Worm (Caenorhabditis elegans) whole organism, early embryonic: Measurements from ENCODE around the gene Y48C3A.5.

ENCODE experiments used
- B0310.2 ChIP-seq: sonication (generic microtip); optimal IDR thresholded peaks from 2 replicates; lab custom pipeline; 2016; ENCODE audit warnings: mild to moderate bottlenecking, missing genetic modification characterization, missing compliant biosample characterization
- F13C5.2 ChIP-seq: sonication (generic microtip); optimal IDR thresholded peaks from 2 replicates; lab custom pipeline; 2017; ENCODE audit warnings: mild to moderate bottlenecking, missing genetic modification characterization, inconsistent platforms, missing compliant biosample characterization
- aly-1 ChIP-seq: sonication (generic microtip); optimal IDR thresholded peaks from 2 replicates; lab custom pipeline; 2016; ENCODE audit warnings: missing genetic modification characterization, missing compliant biosample characterization
- ama-1 ChIP-seq: fragments of 150-350 bp; optimal IDR thresholded peaks from 2 replicates; lab custom pipeline; 2014
- ceh-13 ChIP-seq: fragments of 200-800 bp; sonication (Bioruptor generic); optimal IDR thresholded peaks from 2 replicates; lab custom pipeline; 2018; ENCODE audit warnings: mild to moderate bottlenecking, missing genetic modification characterization, missing compliant biosample characterization
- ceh-36 ChIP-seq: sonication (generic microtip); optimal IDR thresholded peaks from 2 replicates; lab custom pipeline; 2016; ENCODE audit warnings: missing genetic modification characterization, inconsistent platforms, missing compliant biosample characterization
- ets-7 ChIP-seq: sonication (generic microtip); optimal IDR thresholded peaks from 2 replicates; lab custom pipeline; 2016; ENCODE audit warnings: missing genotype, missing genetic modification characterization, missing compliant biosample characterization
- flt-1 ChIP-seq: fragments of 200-800 bp; sonication (Bioruptor generic); IDR thresholded peaks from 2 replicates; pipeline ENCODE4 v1.3.6; 2022; ENCODE audit warnings: missing genetic modification characterization, missing compliant biosample characterization
- hmbx-1 ChIP-seq: sonication (generic microtip); optimal IDR thresholded peaks from 2 replicates; lab custom pipeline; 2016; ENCODE audit warnings: mild to moderate bottlenecking, missing genetic modification characterization, missing compliant biosample characterization
- hmg-4 ChIP-seq: fragments of 200-800 bp; sonication (Bioruptor generic); optimal IDR thresholded peaks from 2 replicates; lab custom pipeline; 2018; ENCODE audit warnings: mild to moderate bottlenecking, missing genetic modification characterization, missing compliant biosample characterization
- hnd-1 ChIP-seq: sonication (generic microtip); optimal IDR thresholded peaks from 2 replicates; lab custom pipeline; 2016; ENCODE audit warnings: missing genetic modification characterization, missing compliant biosample characterization
- pes-1 ChIP-seq: fragments of 200-800 bp; sonication (Bioruptor generic); IDR thresholded peaks from 2 replicates; pipeline ENCODE4 v1.3.6; 2022; ENCODE audit warnings: missing genetic modification reagents, missing genetic modification characterization, missing compliant biosample characterization
- scrt-1 ChIP-seq: fragments of 200-800 bp; sonication (Bioruptor generic); IDR thresholded peaks from 2 replicates; pipeline ENCODE4 v1.3.6; 2022; ENCODE audit warnings: missing genetic modification characterization, missing compliant biosample characterization
- sea-1 ChIP-seq: fragments of 200-800 bp; sonication (Bioruptor generic); conservative IDR thresholded peaks from 2 replicates; pipeline ENCODE4 v1.3.6; 2022; ENCODE audit warnings: missing genetic modification characterization, missing compliant biosample characterization
- tbx-11 ChIP-seq: fragments of 200-800 bp; sonication (Bioruptor generic); IDR thresholded peaks from 2 replicates; pipeline ENCODE4 v1.3.6; 2022; ENCODE audit warnings: missing genetic modification characterization, missing compliant biosample characterization
- tbx-37 ChIP-seq: fragments of 200-800 bp; sonication (Bioruptor generic); conservative IDR thresholded peaks from 2 replicates; pipeline ENCODE4 v1.3.6; 2022; ENCODE audit warnings: missing genetic modification reagents, missing genetic modification characterization, missing compliant biosample characterization
- tra-4 ChIP-seq: sonication (generic microtip); optimal IDR thresholded peaks from 2 replicates; lab custom pipeline; 2017; ENCODE audit warnings: missing genetic modification characterization, missing compliant biosample characterization

The Y48C3A.5 gene

DNA sequence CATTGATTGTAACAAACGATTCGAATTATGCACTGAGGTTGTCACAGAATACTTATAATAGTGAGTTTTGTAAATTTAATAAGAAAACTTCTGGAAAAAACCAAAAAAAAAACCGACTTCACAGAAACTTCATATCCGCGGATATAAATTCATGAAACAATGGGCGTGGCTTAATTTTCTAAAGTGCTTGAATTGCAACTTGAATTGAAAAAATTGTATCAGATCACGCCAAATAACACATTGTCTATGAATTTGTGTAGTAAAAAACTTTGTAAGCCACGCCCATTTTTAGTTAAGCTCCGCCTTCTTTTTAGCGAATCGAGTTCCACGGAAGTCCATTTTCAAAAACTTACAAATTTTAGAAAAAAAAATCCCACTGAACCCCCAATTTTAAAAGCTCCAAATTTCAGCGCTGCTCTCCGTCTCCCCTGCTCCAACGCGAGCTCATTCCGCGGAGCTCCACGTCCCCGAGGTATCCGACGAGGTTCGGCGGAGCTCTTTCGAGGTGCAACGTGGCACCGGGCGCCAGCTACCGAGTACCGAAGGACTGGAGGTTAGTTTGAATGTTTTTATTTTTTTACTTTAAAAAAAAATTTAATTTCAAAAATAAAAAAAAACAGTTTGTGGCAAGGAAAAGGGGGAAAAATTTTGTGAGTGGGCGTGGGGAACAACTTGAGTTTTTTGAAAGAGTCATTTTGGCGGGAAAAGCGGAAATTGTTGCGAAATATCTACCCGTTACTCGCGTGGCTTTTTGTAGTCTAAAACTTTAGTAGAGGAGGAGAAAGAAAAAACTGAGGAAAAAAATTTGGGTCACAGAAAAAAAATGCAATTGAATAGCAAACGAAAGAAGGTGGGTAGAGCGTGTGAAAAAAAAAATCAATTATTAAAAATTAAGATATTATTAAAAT is 8.6 kb downstream of the Y48C3A.5 start:
- TF ChIP-seq flt-1 (GFP tag; lab: Robert Waterston, UW) (no peak), ets-7 (tag; lab: Kevin White, UChicago) (no peak), aly-1 (no peak), scrt-1 (GFP tag; lab: Robert Waterston, UW) (no peak), hmbx-1 (tag; lab: Kevin White, UChicago) (no peak), sea-1 (GFP tag; lab: Robert Waterston, UW) (no peak), ama-1 (lab: Kevin White, UChicago) (no peak), B0310.2 (tag; lab: Kevin White, UChicago) (no peak), ceh-36 (tag; lab: Kevin White, UChicago) (no peak), tbx-37 (GFP tag; lab: Robert Waterston, UW) (no peak), tra-4 (tag; lab: Kevin White, UChicago) (no peak), ceh-13 (GFP tag; lab: Kevin White, UChicago) (no peak), F13C5.2 (tag; lab: Kevin White, UChicago) (no peak)

DNA sequence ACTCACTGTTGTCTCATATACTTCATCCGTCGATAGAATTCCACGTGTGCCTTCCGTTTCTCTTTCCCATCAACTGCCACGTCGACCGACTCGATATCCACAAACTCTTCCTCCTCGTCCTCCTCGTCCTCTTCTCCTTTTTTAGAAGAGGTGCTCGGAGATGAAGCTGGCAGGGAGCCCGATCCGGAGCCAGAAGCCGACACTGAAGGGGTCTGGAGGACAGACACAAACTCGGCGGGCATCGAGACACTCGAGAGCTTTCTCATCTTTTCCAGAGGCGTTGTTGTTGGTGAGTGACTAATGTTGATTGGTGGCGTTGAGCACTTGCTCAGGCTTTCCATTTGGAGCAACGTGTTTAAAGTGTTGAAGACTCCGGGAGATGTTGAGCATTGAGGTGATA is 11.7 kb downstream of the Y48C3A.5 start:
- TF ChIP-seq hnd-1 (tag; lab: Kevin White, UChicago) = no peak
- no peak for TF ChIP-seq ceh-36 (tag; lab: Kevin White, UChicago)
- TF ChIP-seq tbx-11 (GFP tag; lab: Robert Waterston, UW) = no peak
- no peak for TF ChIP-seq ama-1 (lab: Kevin White, UChicago)
- no peak for TF ChIP-seq scrt-1 (GFP tag; lab: Robert Waterston, UW)
- no peak for TF ChIP-seq tra-4 (tag; lab: Kevin White, UChicago)
- TF ChIP-seq hmbx-1 (tag; lab: Kevin White, UChicago) = no peak
- no peak for TF ChIP-seq F13C5.2 (tag; lab: Kevin White, UChicago)
- TF ChIP-seq hmg-4 = no peak
- no peak for TF ChIP-seq flt-1 (GFP tag; lab: Robert Waterston, UW)
- TF ChIP-seq B0310.2 (tag; lab: Kevin White, UChicago) = no peak
- TF ChIP-seq aly-1 = no peak
- TF ChIP-seq ceh-13 (GFP tag; lab: Kevin White, UChicago) = no peak
- no peak for TF ChIP-seq ets-7 (tag; lab: Kevin White, UChicago)
- TF ChIP-seq tbx-37 (GFP tag; lab: Robert Waterston, UW) = no peak

DNA sequence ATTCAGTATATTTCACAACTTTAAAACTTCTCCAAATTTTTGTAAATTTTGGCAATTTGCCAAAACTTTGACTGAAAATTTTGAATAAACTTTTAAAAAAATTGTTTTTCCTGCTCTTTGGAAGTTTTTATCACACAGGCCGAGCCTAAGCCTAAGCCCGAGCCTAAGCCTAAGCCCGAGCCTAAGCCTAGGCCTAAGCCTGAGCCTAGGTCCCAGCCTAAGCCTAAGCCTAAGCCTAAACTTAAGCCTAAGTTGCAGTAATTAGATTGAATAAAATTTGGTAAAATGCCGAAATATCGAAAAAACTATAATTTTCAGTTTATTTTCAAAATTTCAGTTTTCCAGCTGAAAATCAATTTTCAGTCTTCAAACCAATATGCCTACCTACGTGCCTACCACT is 12.6 kb downstream of the Y48C3A.5 start:
- no peak for TF ChIP-seq hmbx-1 (tag; lab: Kevin White, UChicago)
- TF ChIP-seq pes-1 = 0 out of 2 replicates have a peak, but pooled peaks have one; percentile 14
- no peak for TF ChIP-seq aly-1
- TF ChIP-seq ceh-36 (tag; lab: Kevin White, UChicago) = peak; percentile 54
- no peak for TF ChIP-seq ets-7 (tag; lab: Kevin White, UChicago)

DNA sequence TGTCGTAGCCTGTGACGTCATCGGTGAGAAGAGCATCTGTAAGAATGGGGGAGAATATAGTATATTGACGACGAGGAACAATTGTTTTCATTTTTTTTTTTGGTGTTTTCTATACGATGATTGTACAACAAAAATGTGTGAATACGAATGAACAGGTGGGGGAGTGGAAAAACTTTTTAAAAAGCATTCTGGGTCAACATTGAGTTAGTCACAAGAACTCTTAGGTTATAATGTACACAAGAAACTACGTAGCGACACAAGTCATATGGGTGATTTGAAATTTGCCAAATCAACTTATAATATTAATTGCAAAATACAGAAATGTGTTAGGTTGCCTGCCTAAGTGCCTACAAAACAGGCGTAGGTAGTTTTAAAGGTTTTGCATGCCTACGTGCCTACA is 13.3 kb downstream of the Y48C3A.5 start:
- TF ChIP-seq tbx-37 (GFP tag; lab: Robert Waterston, UW) (no peak), hmbx-1 (tag; lab: Kevin White, UChicago) (no peak), ets-7 (tag; lab: Kevin White, UChicago) (no peak), ama-1 (lab: Kevin White, UChicago) (no peak), scrt-1 (GFP tag; lab: Robert Waterston, UW) (no peak), pes-1 (no peak), sea-1 (GFP tag; lab: Robert Waterston, UW) (no peak), aly-1 (no peak), ceh-36 (tag; lab: Kevin White, UChicago) (no peak), flt-1 (GFP tag; lab: Robert Waterston, UW) (no peak), ceh-13 (GFP tag; lab: Kevin White, UChicago) (no peak), tbx-11 (GFP tag; lab: Robert Waterston, UW) (no peak), tra-4 (tag; lab: Kevin White, UChicago) (no peak)

DNA sequence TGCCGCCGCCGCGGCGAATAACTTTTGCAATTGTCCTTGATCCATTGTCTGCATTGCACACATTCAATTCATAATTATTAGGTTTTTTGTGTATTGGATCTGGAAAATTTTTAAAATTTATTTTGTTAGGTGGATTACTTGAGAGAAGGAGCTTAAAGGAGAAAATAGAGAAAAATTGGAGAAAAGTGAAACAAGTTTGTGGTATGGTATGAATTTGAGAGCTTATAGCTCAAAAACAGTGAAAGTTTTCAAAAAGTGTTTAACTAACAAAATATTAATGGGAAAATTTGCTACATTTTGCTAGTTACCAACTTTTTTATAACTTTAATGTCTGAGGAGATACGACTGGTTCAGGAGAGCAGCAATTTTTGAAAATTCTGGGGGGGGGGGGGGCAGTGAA is 14.9 kb downstream of the Y48C3A.5 start, which contains the start of gene ztf-22:
Gene ztf-22, minus strand, starts transcription at position 101 of the 400 bp plus-strand sequence.
- TF ChIP-seq aly-1 (no peak), scrt-1 (GFP tag; lab: Robert Waterston, UW) (no peak), flt-1 (GFP tag; lab: Robert Waterston, UW) (no peak), ets-7 (tag; lab: Kevin White, UChicago) (no peak), B0310.2 (tag; lab: Kevin White, UChicago) (no peak), ama-1 (lab: Kevin White, UChicago) (no peak), ceh-36 (tag; lab: Kevin White, UChicago) (no peak), tra-4 (tag; lab: Kevin White, UChicago) (no peak), pes-1 (no peak), tbx-37 (GFP tag; lab: Robert Waterston, UW) (no peak), F13C5.2 (tag; lab: Kevin White, UChicago) (no peak), sea-1 (GFP tag; lab: Robert Waterston, UW) (no peak), tbx-11 (GFP tag; lab: Robert Waterston, UW) (no peak), hmbx-1 (tag; lab: Kevin White, UChicago) (no peak), hmg-4 (no peak), ceh-13 (GFP tag; lab: Kevin White, UChicago) (no peak), hnd-1 (tag; lab: Kevin White, UChicago) (no peak)

DNA sequence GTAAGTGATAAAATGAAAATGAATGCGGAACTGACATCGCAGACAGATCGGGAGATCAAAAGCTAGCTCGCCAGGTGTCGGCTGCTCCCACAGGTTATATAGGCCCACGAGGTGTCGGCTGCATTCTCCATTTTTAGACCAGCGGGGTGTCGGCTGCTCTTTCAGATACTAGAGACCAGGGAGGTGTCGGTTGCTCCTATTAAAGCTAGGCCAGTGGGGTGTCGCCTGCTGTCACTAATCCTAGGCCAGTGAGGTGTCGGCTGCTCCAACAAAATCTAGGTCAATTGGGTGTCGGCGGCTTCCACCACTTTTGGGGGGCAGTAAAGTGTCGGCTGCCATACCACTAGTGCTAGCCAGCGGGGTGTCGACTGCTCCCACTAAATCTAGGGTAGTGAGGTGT is 19.0 kb downstream of the Y48C3A.5 start:
- no peak for TF ChIP-seq hmg-4
- no peak for TF ChIP-seq sea-1 (GFP tag; lab: Robert Waterston, UW)
- no peak for TF ChIP-seq tbx-11 (GFP tag; lab: Robert Waterston, UW)
- TF ChIP-seq hmbx-1 (tag; lab: Kevin White, UChicago) = no peak
- no peak for TF ChIP-seq hnd-1 (tag; lab: Kevin White, UChicago)
- TF ChIP-seq B0310.2 (tag; lab: Kevin White, UChicago) = no peak
- TF ChIP-seq flt-1 (GFP tag; lab: Robert Waterston, UW) = no peak
- TF ChIP-seq tra-4 (tag; lab: Kevin White, UChicago) = no peak
- TF ChIP-seq aly-1 = no peak
